Worm (Caenorhabditis elegans) whole organism, early embryonic: ENCODE measurements around the gene basl-1.

ENCODE experiments used
- B0310.2 ChIP-seq: sonication (generic microtip); optimal IDR thresholded peaks from 2 replicates; lab custom pipeline; 2016; ENCODE audit warnings: mild to moderate bottlenecking, missing genetic modification characterization, missing compliant biosample characterization
- F13C5.2 ChIP-seq: sonication (generic microtip); optimal IDR thresholded peaks from 2 replicates; lab custom pipeline; 2017; ENCODE audit warnings: mild to moderate bottlenecking, missing genetic modification characterization, inconsistent platforms, missing compliant biosample characterization
- aly-1 ChIP-seq: sonication (generic microtip); optimal IDR thresholded peaks from 2 replicates; lab custom pipeline; 2016; ENCODE audit warnings: missing genetic modification characterization, missing compliant biosample characterization
- ama-1 ChIP-seq: fragments of 150-350 bp; optimal IDR thresholded peaks from 2 replicates; lab custom pipeline; 2014
- ceh-13 ChIP-seq: fragments of 200-800 bp; sonication (Bioruptor generic); optimal IDR thresholded peaks from 2 replicates; lab custom pipeline; 2018; ENCODE audit warnings: mild to moderate bottlenecking, missing genetic modification characterization, missing compliant biosample characterization
- ceh-36 ChIP-seq: sonication (generic microtip); optimal IDR thresholded peaks from 2 replicates; lab custom pipeline; 2016; ENCODE audit warnings: missing genetic modification characterization, inconsistent platforms, missing compliant biosample characterization
- ets-7 ChIP-seq: sonication (generic microtip); optimal IDR thresholded peaks from 2 replicates; lab custom pipeline; 2016; ENCODE audit warnings: missing genotype, missing genetic modification characterization, missing compliant biosample characterization
- flt-1 ChIP-seq: fragments of 200-800 bp; sonication (Bioruptor generic); IDR thresholded peaks from 2 replicates; pipeline ENCODE4 v1.3.6; 2022; ENCODE audit warnings: missing genetic modification characterization, missing compliant biosample characterization
- hmbx-1 ChIP-seq: sonication (generic microtip); optimal IDR thresholded peaks from 2 replicates; lab custom pipeline; 2016; ENCODE audit warnings: mild to moderate bottlenecking, missing genetic modification characterization, missing compliant biosample characterization
- hmg-4 ChIP-seq: fragments of 200-800 bp; sonication (Bioruptor generic); optimal IDR thresholded peaks from 2 replicates; lab custom pipeline; 2018; ENCODE audit warnings: mild to moderate bottlenecking, missing genetic modification characterization, missing compliant biosample characterization
- hnd-1 ChIP-seq: sonication (generic microtip); optimal IDR thresholded peaks from 2 replicates; lab custom pipeline; 2016; ENCODE audit warnings: missing genetic modification characterization, missing compliant biosample characterization
- pes-1 ChIP-seq: fragments of 200-800 bp; sonication (Bioruptor generic); IDR thresholded peaks from 2 replicates; pipeline ENCODE4 v1.3.6; 2022; ENCODE audit warnings: missing genetic modification reagents, missing genetic modification characterization, missing compliant biosample characterization
- scrt-1 ChIP-seq: fragments of 200-800 bp; sonication (Bioruptor generic); IDR thresholded peaks from 2 replicates; pipeline ENCODE4 v1.3.6; 2022; ENCODE audit warnings: missing genetic modification characterization, missing compliant biosample characterization
- sea-1 ChIP-seq: fragments of 200-800 bp; sonication (Bioruptor generic); conservative IDR thresholded peaks from 2 replicates; pipeline ENCODE4 v1.3.6; 2022; ENCODE audit warnings: missing genetic modification characterization, missing compliant biosample characterization
- tbx-11 ChIP-seq: fragments of 200-800 bp; sonication (Bioruptor generic); IDR thresholded peaks from 2 replicates; pipeline ENCODE4 v1.3.6; 2022; ENCODE audit warnings: missing genetic modification characterization, missing compliant biosample characterization
- tbx-37 ChIP-seq: fragments of 200-800 bp; sonication (Bioruptor generic); conservative IDR thresholded peaks from 2 replicates; pipeline ENCODE4 v1.3.6; 2022; ENCODE audit warnings: missing genetic modification reagents, missing genetic modification characterization, missing compliant biosample characterization
- tra-4 ChIP-seq: sonication (generic microtip); optimal IDR thresholded peaks from 2 replicates; lab custom pipeline; 2017; ENCODE audit warnings: missing genetic modification characterization, missing compliant biosample characterization

The basl-1 gene

ce11 chrIII:5630350-5630749, 15.6 kb downstream of the basl-1 start:
- TF ChIP-seq tbx-11 (no peak), ama-1 (lab: Kevin White, UChicago) (no peak), hnd-1 (tag; lab: Kevin White, UChicago) (no peak), hmbx-1 (tag; lab: Kevin White, UChicago) (no peak), ceh-36 (tag; lab: Kevin White, UChicago) (no peak), ets-7 (no peak), flt-1 (no peak), ceh-13 (GFP tag; lab: Kevin White, UChicago) (no peak), scrt-1 (GFP tag; lab: Robert Waterston, UW) (no peak), F13C5.2 (tag; lab: Kevin White, UChicago) (no peak), B0310.2 (tag; lab: Kevin White, UChicago) (no peak), tra-4 (tag; lab: Kevin White, UChicago) (no peak), sea-1 (no peak), tbx-37 (no peak), aly-1 (no peak), hmg-4 (GFP tag; lab: Kevin White, UChicago) (no peak), pes-1 (no peak)

ce11 chrIII:5632426-5632976, 17.8 kb downstream of the basl-1 start:
- no peak for TF ChIP-seq ceh-13 (GFP tag; lab: Kevin White, UChicago)
- no peak for TF ChIP-seq pes-1
- no peak for TF ChIP-seq flt-1
- TF ChIP-seq tra-4 (tag; lab: Kevin White, UChicago) = no peak
- TF ChIP-seq ets-7 = no peak
- TF ChIP-seq sea-1 = no peak
- no peak for TF ChIP-seq hnd-1 (tag; lab: Kevin White, UChicago)
- no peak for TF ChIP-seq aly-1
- no peak for TF ChIP-seq ceh-36 (tag; lab: Kevin White, UChicago)
- TF ChIP-seq scrt-1 (GFP tag; lab: Robert Waterston, UW) = no peak
- TF ChIP-seq tbx-37 = no peak
- no peak for TF ChIP-seq F13C5.2 (tag; lab: Kevin White, UChicago)
- no peak for TF ChIP-seq B0310.2 (tag; lab: Kevin White, UChicago)
- no peak for TF ChIP-seq hmg-4 (GFP tag; lab: Kevin White, UChicago)
- TF ChIP-seq hmbx-1 (tag; lab: Kevin White, UChicago) = no peak
- TF ChIP-seq ama-1 (lab: Kevin White, UChicago) = no peak
- TF ChIP-seq tbx-11 = no peak

DNA sequence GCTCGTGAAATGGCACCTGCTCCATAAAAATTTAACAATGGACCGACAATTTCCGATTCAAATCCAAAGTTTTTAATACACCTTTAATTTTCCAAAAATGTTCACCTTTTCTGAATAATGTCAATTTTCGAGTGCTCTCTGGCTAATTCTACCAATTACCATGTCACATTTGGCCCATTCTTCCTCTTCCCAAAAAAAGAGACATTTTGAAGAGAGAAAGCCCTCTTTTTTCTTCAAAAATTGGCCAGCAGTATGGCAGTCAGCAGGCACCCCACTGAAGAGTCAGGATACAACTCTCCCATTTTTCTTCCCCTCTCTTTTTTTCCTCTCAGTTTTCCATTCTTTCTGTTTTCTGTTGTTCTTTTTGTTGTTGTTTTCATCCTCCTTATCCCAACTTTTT, 19.8 kb downstream of the basl-1 start:
- TF ChIP-seq B0310.2 (tag; lab: Kevin White, UChicago) (no peak), F13C5.2 (tag; lab: Kevin White, UChicago) (no peak), ama-1 (lab: Kevin White, UChicago) (no peak), scrt-1 (GFP tag; lab: Robert Waterston, UW) (no peak), hmbx-1 (tag; lab: Kevin White, UChicago) (no peak), hnd-1 (tag; lab: Kevin White, UChicago) (no peak)

- TF ChIP-seq hmbx-1 (tag; lab: Kevin White, UChicago) (no peak), flt-1 (no peak), hnd-1 (tag; lab: Kevin White, UChicago) (no peak), tbx-37 (no peak), ets-7 (no peak), F13C5.2 (tag; lab: Kevin White, UChicago) (no peak), ceh-13 (GFP tag; lab: Kevin White, UChicago) (no peak), ceh-36 (tag; lab: Kevin White, UChicago) (no peak), aly-1 (no peak), ama-1 (lab: Kevin White, UChicago) (no peak), tbx-11 (no peak), pes-1 (no peak), hmg-4 (GFP tag; lab: Kevin White, UChicago) (no peak), scrt-1 (GFP tag; lab: Robert Waterston, UW) (no peak), tra-4 (tag; lab: Kevin White, UChicago) (no peak), sea-1 (no peak), B0310.2 (tag; lab: Kevin White, UChicago) (no peak)
These were observed 20.4 kb downstream of the basl-1 start, which contains the start of gene ckk-1 for ce11 chrIII:5635179-5635578. Gene ckk-1, plus strand, starts transcription at chrIII:5635479.

- peak; percentile 5 for TF ChIP-seq hmg-4 (GFP tag; lab: Kevin White, UChicago)
- TF ChIP-seq tbx-11 = 0 out of 2 replicates have a peak, but pooled peaks have one; percentile 41
- 0 out of 2 replicates have a peak, but pooled peaks have one; percentile 65 for TF ChIP-seq sea-1
These were observed 22.6 kb downstream of the basl-1 start for ce11 chrIII:5637297-5637876.

- TF ChIP-seq tra-4 (tag; lab: Kevin White, UChicago) (no peak), ceh-36 (tag; lab: Kevin White, UChicago) (no peak), scrt-1 (GFP tag; lab: Robert Waterston, UW) (no peak), hmbx-1 (tag; lab: Kevin White, UChicago) (no peak), tbx-37 (no peak), hnd-1 (tag; lab: Kevin White, UChicago) (no peak), B0310.2 (tag; lab: Kevin White, UChicago) (no peak), flt-1 (no peak), aly-1 (no peak), hmg-4 (GFP tag; lab: Kevin White, UChicago) (no peak), tbx-11 (no peak), pes-1 (no peak), ama-1 (lab: Kevin White, UChicago) (no peak), ets-7 (no peak), sea-1 (no peak), F13C5.2 (tag; lab: Kevin White, UChicago) (no peak), ceh-13 (GFP tag; lab: Kevin White, UChicago) (no peak)
These were observed 25.1 kb downstream of the basl-1 start for ce11 chrIII:5639893-5640292.

ce11 chrIII:5642692-5643091, 27.9 kb downstream of the basl-1 start:
- TF ChIP-seq F13C5.2 (tag; lab: Kevin White, UChicago) (no peak), hmg-4 (GFP tag; lab: Kevin White, UChicago) (no peak), hmbx-1 (tag; lab: Kevin White, UChicago) (no peak), aly-1 (no peak), tbx-37 (no peak), ama-1 (lab: Kevin White, UChicago) (no peak), ets-7 (no peak), tbx-11 (no peak), B0310.2 (tag; lab: Kevin White, UChicago) (no peak)
